Fruit fly (Drosophila melanogaster): ENCODE data around the gene galene.
"Not testable (repeated sequence)": the region's sequence is repeated elsewhere in the genome, so short reads cannot be mapped to it uniquely, and the experiment has no call there.

The galene gene

DNA sequence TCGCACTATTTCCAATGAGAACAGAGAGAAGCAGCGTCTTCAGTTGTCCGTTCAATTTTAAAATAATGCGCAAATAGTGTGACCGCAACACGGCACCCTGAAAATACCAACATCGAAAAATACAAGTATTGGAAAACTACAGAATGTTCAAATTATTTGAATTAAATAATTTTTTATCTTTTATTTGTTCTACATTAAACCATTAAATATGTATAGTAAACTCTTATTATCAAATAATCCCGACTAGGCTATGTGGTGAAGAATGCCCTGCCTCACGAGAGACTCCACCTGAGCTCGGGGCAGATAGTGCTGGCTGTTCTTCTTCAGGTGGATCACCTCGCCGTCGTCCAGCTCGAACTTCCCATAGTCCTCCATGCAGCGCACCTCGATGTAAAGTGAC is 11.3 kb downstream of the galene start, which contains the start of gene CG32318:
CG32318 (minus strand) TSS at position 101 of the 400 bp plus-strand sequence.
- TF ChIP-seq h, insv, Myc (optimal IDR thresholded peaks at IDR 0.05): not testable (repeated sequence)

dm6 chr3L:1247627-1248295 is 12.2 kb downstream of the galene start, which contains the start of the genes Psf1 and Sac1:
Gene Psf1 (minus strand): TSS chr3L:1247677.
Gene Sac1 (plus strand): TSS chr3L:1247817.
- TF ChIP-seq h (optimal IDR thresholded peaks at IDR 0.05) (no peak), Myc (optimal IDR thresholded peaks at IDR 0.05) (no peak), insv (optimal IDR thresholded peaks at IDR 0.05) (no peak), ttk (optimal IDR thresholded peaks at IDR 0.05) (no peak), psq (optimal IDR thresholded peaks at IDR 0.05) (no peak), Sin3A (optimal IDR thresholded peaks at IDR 0.05) (no peak)

DNA sequence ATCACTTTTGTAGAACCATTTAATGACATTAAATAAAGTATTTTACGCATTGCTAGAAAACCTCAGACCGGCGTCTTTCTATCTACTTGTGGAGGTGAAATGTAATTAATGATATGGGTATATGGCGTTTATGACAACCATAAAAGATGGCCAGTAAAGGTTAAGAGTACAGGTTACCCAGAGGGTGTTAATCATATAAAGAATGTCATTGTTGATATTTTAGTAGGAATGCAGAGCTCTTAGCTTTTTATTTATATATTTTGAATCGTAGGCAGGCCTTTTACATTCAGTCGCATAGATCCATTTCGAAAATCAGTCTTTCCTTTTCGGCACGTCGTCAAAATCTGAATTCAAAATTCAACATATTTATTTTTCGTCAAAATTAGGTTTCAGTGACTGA is 14.9 kb downstream of the galene start, which contains the start of gene Bfc:
Bfc (plus strand) TSS at position 301 of the 400 bp plus-strand sequence.
- TF ChIP-seq psq (optimal IDR thresholded peaks at IDR 0.05) (no peak), h (optimal IDR thresholded peaks at IDR 0.05) (no peak)

DNA sequence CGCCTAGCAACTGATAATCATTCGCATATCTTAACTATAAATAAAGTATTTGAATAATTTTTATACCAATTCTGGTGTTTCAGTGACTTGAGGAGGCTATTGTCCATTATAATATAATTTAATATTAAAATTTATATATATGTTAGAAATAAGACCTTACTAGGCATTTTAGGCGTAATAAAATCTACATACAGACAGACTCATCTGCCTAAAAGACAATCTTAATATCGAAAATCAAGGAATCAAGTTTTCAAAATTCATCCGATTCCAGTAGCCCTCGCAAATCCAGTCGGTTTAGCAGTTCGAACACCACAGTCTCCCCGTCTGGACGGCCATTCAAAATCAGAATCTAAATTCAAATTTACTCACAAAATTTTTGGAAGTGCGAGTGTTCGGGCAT is 16.2 kb downstream of the galene start, which contains the start of the genes CG9130 and CG9133:
CG9130 (plus strand) TSS at position 301 of the 400 bp plus-strand sequence.
CG9133 (plus strand) TSS at position 301 of the 400 bp plus-strand sequence.
- no peak for TF ChIP-seq h (optimal IDR thresholded peaks at IDR 0.05)
- no peak for TF ChIP-seq Sin3A (optimal IDR thresholded peaks at IDR 0.05)
- TF ChIP-seq ttk (optimal IDR thresholded peaks at IDR 0.05), result no peak

DNA sequence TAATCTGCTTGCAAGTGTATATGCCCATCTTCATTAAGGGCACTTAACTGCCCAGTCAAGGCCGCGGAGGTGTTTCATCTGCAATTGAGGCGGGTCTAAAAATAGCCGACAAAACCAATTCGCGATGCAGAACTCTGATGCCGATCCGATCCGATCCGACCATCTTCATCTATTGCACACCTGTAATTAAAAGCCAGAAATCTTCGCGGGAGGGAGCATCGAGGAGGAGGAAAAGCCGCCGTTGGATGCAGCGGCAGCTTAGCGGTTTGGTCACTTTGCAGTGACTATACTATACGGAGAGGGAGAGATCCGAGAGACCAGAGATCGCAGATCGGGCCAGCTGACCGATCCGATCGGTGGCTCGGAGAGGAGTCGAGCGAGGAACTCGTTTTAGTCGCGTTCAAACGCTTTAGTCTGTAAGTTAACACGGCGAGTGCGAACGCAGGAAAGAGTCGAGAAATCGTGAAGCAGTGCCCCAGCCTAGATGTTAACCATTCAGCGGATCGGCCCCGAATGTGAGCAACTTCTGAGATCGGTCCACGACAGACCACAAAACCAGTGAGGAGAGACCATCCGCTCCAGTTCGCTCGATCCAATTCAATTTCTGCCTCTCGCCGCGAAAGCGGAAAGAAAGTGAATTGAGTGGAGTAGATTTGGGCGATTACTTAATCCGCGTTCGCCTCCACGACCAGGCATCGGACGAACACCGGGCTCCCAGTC is 20.7 kb downstream of the galene start, which contains the start of gene tfc:
tfc (plus strand) TSS at position 389 of the 720 bp plus-strand sequence.
- TF ChIP-seq Myc (optimal IDR thresholded peaks at IDR 0.05) (no peak), insv (optimal IDR thresholded peaks at IDR 0.05) (no peak), psq (optimal IDR thresholded peaks at IDR 0.05) (no peak), ttk (optimal IDR thresholded peaks at IDR 0.05) (no peak), h (optimal IDR thresholded peaks at IDR 0.05) (no peak), Sin3A (optimal IDR thresholded peaks at IDR 0.05) (no peak)

- TF ChIP-seq Sin3A (optimal IDR thresholded peaks at IDR 0.05), result no peak
- TF ChIP-seq insv (optimal IDR thresholded peaks at IDR 0.05), result no peak
Measured at dm6 chr3L:1258547-1258946, 23.0 kb downstream of the galene start.

DNA sequence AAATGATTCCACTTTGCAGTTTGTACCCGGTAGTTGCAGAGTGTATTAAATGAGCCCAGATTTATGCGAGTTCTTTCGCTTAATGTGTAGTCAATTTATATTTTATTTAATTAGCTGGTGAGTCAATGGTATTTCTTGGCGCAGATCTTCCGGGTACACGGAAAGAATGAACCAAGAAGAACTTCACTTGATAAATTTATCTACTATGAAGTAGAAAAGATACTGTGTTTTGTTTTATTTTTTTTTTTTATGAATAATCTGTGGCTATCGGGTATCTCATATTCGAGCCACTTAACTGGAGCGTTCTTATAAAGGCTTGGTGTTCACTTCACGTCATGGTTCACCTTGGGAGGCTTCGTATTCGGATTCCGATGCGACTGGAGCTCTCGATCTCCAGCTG is 29.5 kb downstream of the galene start:
- TF ChIP-seq psq (optimal IDR thresholded peaks at IDR 0.05) (no peak), insv (optimal IDR thresholded peaks at IDR 0.05) (no peak), Myc (optimal IDR thresholded peaks at IDR 0.05) (no peak), ttk (optimal IDR thresholded peaks at IDR 0.05) (no peak), h (optimal IDR thresholded peaks at IDR 0.05) (no peak), Sin3A (optimal IDR thresholded peaks at IDR 0.05) (no peak)

DNA sequence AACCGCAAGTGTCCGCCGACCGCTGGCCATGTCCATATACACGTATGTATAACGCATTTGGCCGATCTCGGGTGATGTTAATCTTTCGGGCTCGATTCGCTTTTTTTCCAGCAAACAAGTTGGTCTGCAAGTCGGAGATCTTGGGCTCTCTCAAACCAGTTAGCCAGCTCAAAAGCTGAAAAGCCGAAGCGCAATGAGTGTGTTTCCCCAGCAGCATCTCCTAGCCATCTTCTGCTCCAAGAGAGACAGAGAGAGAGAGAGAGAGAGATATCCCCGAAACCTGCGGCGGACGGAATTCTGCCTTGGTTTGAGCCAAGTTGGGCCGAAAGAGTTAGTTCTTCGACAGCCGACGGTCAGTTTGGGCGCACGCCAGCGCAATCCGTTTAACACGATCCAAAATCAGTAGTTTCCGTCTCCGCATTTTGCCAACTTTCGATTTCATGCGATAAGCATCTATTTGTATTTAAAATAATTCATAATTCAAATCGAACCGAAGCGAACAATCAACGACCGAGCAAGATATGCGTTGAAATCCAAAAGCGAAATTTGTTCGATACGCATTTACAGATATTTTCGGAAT is 30.0 kb downstream of the galene start:
- TF ChIP-seq Sin3A (optimal IDR thresholded peaks at IDR 0.05) (no peak), ttk (optimal IDR thresholded peaks at IDR 0.05) (no peak), h (optimal IDR thresholded peaks at IDR 0.05) (no peak), psq (optimal IDR thresholded peaks at IDR 0.05) (no peak), Myc (optimal IDR thresholded peaks at IDR 0.05) (no peak), insv (optimal IDR thresholded peaks at IDR 0.05) (no peak)

dm6 chr3L:1269013-1269412 is 33.5 kb downstream of the galene start:
- TF ChIP-seq h (optimal IDR thresholded peaks at IDR 0.05) (no peak), psq (optimal IDR thresholded peaks at IDR 0.05) (no peak), ttk (optimal IDR thresholded peaks at IDR 0.05) (no peak), insv (optimal IDR thresholded peaks at IDR 0.05) (no peak), Myc (optimal IDR thresholded peaks at IDR 0.05) (no peak), Sin3A (optimal IDR thresholded peaks at IDR 0.05) (no peak)

dm6 chr3L:1275767-1276166 is 40.2 kb downstream of the galene start, which contains the start of gene CG32333:
Gene CG32333 (plus strand): TSS chr3L:1275956.
- no peak for TF ChIP-seq ttk (optimal IDR thresholded peaks at IDR 0.05)
- TF ChIP-seq Sin3A (optimal IDR thresholded peaks at IDR 0.05), result no peak
- no peak for TF ChIP-seq h (optimal IDR thresholded peaks at IDR 0.05)
- TF ChIP-seq psq (optimal IDR thresholded peaks at IDR 0.05), result no peak
- TF ChIP-seq insv (optimal IDR thresholded peaks at IDR 0.05), result no peak
- TF ChIP-seq Myc (optimal IDR thresholded peaks at IDR 0.05), result no peak

DNA sequence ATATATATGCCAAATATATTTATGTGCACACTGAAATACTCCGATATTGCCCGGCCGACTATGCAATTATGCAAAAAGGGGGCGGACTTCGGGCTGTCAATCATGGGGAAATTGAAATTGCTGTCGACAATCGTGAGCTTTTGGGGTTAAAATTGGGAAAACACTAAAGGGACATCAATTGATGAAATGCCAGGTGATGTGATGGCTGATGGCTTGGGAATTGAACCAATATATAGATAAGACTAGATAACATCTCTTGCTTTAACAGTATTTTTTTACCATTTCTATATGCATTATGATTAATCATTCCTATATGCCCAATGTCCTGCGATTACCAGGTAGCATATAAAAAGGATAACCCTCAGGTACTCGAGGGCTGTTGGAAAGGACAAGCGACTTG is 42.4 kb downstream of the galene start:
- no peak for TF ChIP-seq Myc (optimal IDR thresholded peaks at IDR 0.05)
- no peak for TF ChIP-seq ttk (optimal IDR thresholded peaks at IDR 0.05)
- TF ChIP-seq Sin3A (optimal IDR thresholded peaks at IDR 0.05), result no peak
- TF ChIP-seq insv (optimal IDR thresholded peaks at IDR 0.05), result no peak
- no peak for TF ChIP-seq psq (optimal IDR thresholded peaks at IDR 0.05)
- TF ChIP-seq h (optimal IDR thresholded peaks at IDR 0.05), result no peak

DNA sequence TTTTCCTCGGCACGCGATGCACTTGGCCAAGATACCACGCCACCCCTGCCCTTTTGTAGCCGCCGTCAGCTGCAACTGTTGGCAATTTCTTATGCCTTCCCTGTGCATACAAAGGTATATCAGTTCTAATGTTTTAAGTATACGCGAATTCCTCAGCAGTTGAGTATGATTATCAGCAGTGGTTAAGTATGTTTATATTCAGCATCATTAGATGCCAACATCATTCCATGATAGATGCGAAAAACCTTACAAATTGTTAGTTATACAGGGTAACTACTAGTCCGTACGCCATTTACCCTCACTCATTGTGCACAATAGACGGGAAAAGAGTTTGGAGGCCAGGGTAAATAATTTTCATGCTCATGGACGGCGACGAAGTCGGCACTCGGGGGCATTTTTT is 44.2 kb downstream of the galene start:
- TF ChIP-seq h (optimal IDR thresholded peaks at IDR 0.05) (no peak), insv (optimal IDR thresholded peaks at IDR 0.05) (no peak), Myc (optimal IDR thresholded peaks at IDR 0.05) (no peak), Sin3A (optimal IDR thresholded peaks at IDR 0.05) (no peak), ttk (optimal IDR thresholded peaks at IDR 0.05) (no peak), psq (optimal IDR thresholded peaks at IDR 0.05) (no peak)
